Worm (Caenorhabditis elegans) whole organism, L4/young adult: Measurements from ENCODE around the gene ZK757.10.

ENCODE experiments used
- W03F9.2 ChIP-seq: fragments of 150-350 bp; optimal IDR thresholded peaks from 2 replicates; lab custom pipeline; 2014; ENCODE audit warnings: missing biosample characterization, missing genetic modification characterization
- dao-5 ChIP-seq: sonication (generic microtip); optimal IDR thresholded peaks from 2 replicates; lab custom pipeline; 2016; ENCODE audit warnings: missing genotype, missing genetic modification characterization, moderate library complexity, missing compliant biosample characterization
- him-1 ChIP-seq: sonication (generic microtip); optimal IDR thresholded peaks from 2 replicates; lab custom pipeline; 2016; ENCODE audit warnings: missing genotype, missing genetic modification reagents, missing genetic modification characterization, missing compliant biosample characterization

ce11 chrIII:9912501-9912900 is 35.5 kb downstream of the ZK757.10 start:
- TF ChIP-seq him-1 (tag; lab: Kevin White, UChicago) (no peak), dao-5 (no peak), W03F9.2 (tag; lab: Kevin White, UChicago) (no peak)
